Worm (Caenorhabditis elegans) whole organism, young adult: ENCODE measurements around the gene Y116A8C.37.

Experiments used
- B0035.1 ChIP-seq: sonication (generic microtip); optimal IDR thresholded peaks from 2 replicates; lab custom pipeline; 2016; ENCODE audit warnings: missing genetic modification characterization, mild to moderate bottlenecking, missing compliant biosample characterization, missing genotype, missing genetic modification reagents
- C17E4.6 ChIP-seq: fragments of 200-800 bp; sonication (Bioruptor generic); IDR thresholded peaks from 2 replicates; pipeline ENCODE4 v1.3.6; 2022; ENCODE audit warnings: missing genetic modification reagents, missing genetic modification characterization, missing compliant biosample characterization
- D2030.7 ChIP-seq: fragments of 200-800 bp; sonication (Bioruptor generic); IDR thresholded peaks from 2 replicates; pipeline ENCODE4 v1.3.6; 2022; ENCODE audit warnings: missing genetic modification reagents, missing genetic modification characterization, missing compliant biosample characterization
- F33H1.4 ChIP-seq: fragments of 200-800 bp; sonication (Bioruptor generic); IDR thresholded peaks from 2 replicates; pipeline ENCODE4 v1.3.6; 2022; ENCODE audit warnings: missing genetic modification reagents, missing genetic modification characterization, missing compliant biosample characterization
- F49E8.2 ChIP-seq: sonication (generic microtip); optimal IDR thresholded peaks from 3 replicates; lab custom pipeline; 2017; ENCODE audit warnings: missing genetic modification characterization, mild to moderate bottlenecking, missing compliant biosample characterization, antibody characterized with exemption, moderate library complexity; ENCODE audit not compliant: insufficient read depth
- F52B5.7 ChIP-seq: sonication (generic microtip); optimal IDR thresholded peaks from 2 replicates; lab custom pipeline; 2016; ENCODE audit warnings: mild to moderate bottlenecking, missing genetic modification characterization, missing compliant biosample characterization
- F55B11.4 ChIP-seq: sonication (generic microtip); optimal IDR thresholded peaks from 2 replicates; lab custom pipeline; 2016; ENCODE audit warnings: missing compliant biosample characterization, missing genetic modification characterization, borderline replicate concordance; ENCODE audit not compliant: insufficient read depth
- T26A5.8 ChIP-seq: sonication (generic microtip); optimal IDR thresholded peaks from 2 replicates; lab custom pipeline; 2016; ENCODE audit warnings: missing genetic modification characterization, missing compliant biosample characterization
- Y56A3A.18 ChIP-seq: fragments of 200-800 bp; sonication (Bioruptor generic); IDR thresholded peaks from 2 replicates; pipeline ENCODE4 v1.3.6; 2022; ENCODE audit warnings: missing genetic modification reagents, missing genetic modification characterization, missing compliant biosample characterization
- attf-5 ChIP-seq: fragments of 200-800 bp; sonication (Bioruptor generic); optimal IDR thresholded peaks from 2 replicates; lab custom pipeline; 2018; ENCODE audit warnings: mild to moderate bottlenecking, missing genetic modification characterization, missing compliant biosample characterization
- attf-6 ChIP-seq: fragments of 200-800 bp; sonication (Bioruptor generic); IDR thresholded peaks from 2 replicates; pipeline ENCODE4 v1.3.6; 2022; ENCODE audit warnings: missing genetic modification reagents, missing genetic modification characterization, missing compliant biosample characterization
- bed-1 ChIP-seq: fragments of 200-800 bp; sonication (Bioruptor generic); IDR thresholded peaks from 2 replicates; pipeline ENCODE4 v1.3.6; 2022; ENCODE audit warnings: missing genetic modification reagents, missing genetic modification characterization, missing compliant biosample characterization
- bed-2 ChIP-seq: fragments of 200-800 bp; sonication (Bioruptor generic); IDR thresholded peaks from 2 replicates; pipeline ENCODE4 v1.3.6; 2022; ENCODE audit warnings: missing genetic modification reagents, missing genetic modification characterization, missing compliant biosample characterization
- ceh-100 ChIP-seq: fragments of 200-800 bp; sonication (Bioruptor generic); IDR thresholded peaks from 2 replicates; pipeline ENCODE4 v1.3.6; 2022; ENCODE audit warnings: missing genetic modification reagents, missing genetic modification characterization, missing compliant biosample characterization
- ceh-27 ChIP-seq: fragments of 200-800 bp; sonication (Bioruptor generic); optimal IDR thresholded peaks from 2 replicates; lab custom pipeline; 2018; ENCODE audit warnings: mild to moderate bottlenecking, missing genetic modification characterization, moderate library complexity, missing compliant biosample characterization
- ceh-79 ChIP-seq: sonication (generic microtip); optimal IDR thresholded peaks from 2 replicates; lab custom pipeline; 2017; ENCODE audit warnings: mild to moderate bottlenecking, missing genetic modification characterization, missing compliant biosample characterization
- ceh-91 ChIP-seq: fragments of 200-800 bp; sonication (Bioruptor generic); IDR thresholded peaks from 2 replicates; pipeline ENCODE4 v1.3.6; 2022; ENCODE audit warnings: missing genetic modification reagents, missing genetic modification characterization, missing compliant biosample characterization
- dox-1 ChIP-seq: fragments of 200-800 bp; sonication (Bioruptor generic); IDR thresholded peaks from 2 replicates; pipeline ENCODE4 v1.3.6; 2022; ENCODE audit warnings: missing genetic modification reagents, missing genetic modification characterization, missing compliant biosample characterization
- efl-1 ChIP-seq: fragments of 150-350 bp; optimal IDR thresholded peaks from 2 replicates; lab custom pipeline; 2014; ENCODE audit warnings: missing biosample characterization, missing genetic modification reagents, missing genetic modification characterization
- egl-18 ChIP-seq: fragments of 200-800 bp; sonication (Bioruptor generic); IDR thresholded peaks from 2 replicates; pipeline ENCODE4 v1.3.6; 2022; ENCODE audit warnings: missing genetic modification reagents, missing genetic modification characterization, missing compliant biosample characterization
- egrh-3 ChIP-seq: fragments of 200-800 bp; sonication (Bioruptor generic); IDR thresholded peaks from 2 replicates; pipeline ENCODE4 v1.3.6; 2022; ENCODE audit warnings: missing genetic modification reagents, missing genetic modification characterization, missing compliant biosample characterization
- hlh-12 ChIP-seq: sonication (generic microtip); optimal IDR thresholded peaks from 2 replicates; lab custom pipeline; 2016; ENCODE audit warnings: missing genetic modification characterization, missing compliant biosample characterization
- hmg-1.2 ChIP-seq: fragments of 200-800 bp; sonication (Bioruptor generic); IDR thresholded peaks from 2 replicates; pipeline ENCODE4 v1.3.6; 2022; ENCODE audit warnings: missing genetic modification reagents, missing genetic modification characterization, missing compliant biosample characterization
- hrde-1 ChIP-seq: sonication (generic microtip); optimal IDR thresholded peaks from 2 replicates; lab custom pipeline; 2016; ENCODE audit warnings: missing genetic modification characterization, mild to moderate bottlenecking, missing compliant biosample characterization, moderate library complexity, missing genotype, missing genetic modification reagents, borderline replicate concordance
- hsf-1 ChIP-seq: fragments of 200-800 bp; sonication (Bioruptor generic); IDR thresholded peaks from 2 replicates; pipeline ENCODE4 v1.3.6; 2022; ENCODE audit warnings: missing genetic modification reagents, missing genetic modification characterization, missing compliant biosample characterization
- lin-26 ChIP-seq: fragments of 200-800 bp; sonication (Bioruptor generic); IDR thresholded peaks from 2 replicates; pipeline ENCODE4 v1.3.6; 2022; ENCODE audit warnings: missing genetic modification reagents, missing genetic modification characterization, missing compliant biosample characterization
- madf-10 ChIP-seq: sonication (generic microtip); optimal IDR thresholded peaks from 2 replicates; lab custom pipeline; 2016; ENCODE audit warnings: mild to moderate bottlenecking, missing genetic modification characterization, missing compliant biosample characterization
- madf-3 ChIP-seq: fragments of 200-800 bp; sonication (Bioruptor generic); IDR thresholded peaks from 2 replicates; pipeline ENCODE4 v1.3.6; 2022; ENCODE audit warnings: missing genetic modification reagents, missing genetic modification characterization, missing compliant biosample characterization
- mcd-1 ChIP-seq: fragments of 200-800 bp; sonication (Bioruptor generic); IDR thresholded peaks from 2 replicates; pipeline ENCODE4 v1.3.6; 2022; ENCODE audit warnings: missing genetic modification reagents, missing genetic modification characterization, missing compliant biosample characterization
- mxl-1 ChIP-seq: sonication (generic microtip); optimal IDR thresholded peaks from 2 replicates; lab custom pipeline; 2016; ENCODE audit warnings: missing genetic modification characterization, missing compliant biosample characterization
- nhr-120 ChIP-seq: fragments of 200-800 bp; sonication (Bioruptor generic); IDR thresholded peaks from 2 replicates; pipeline ENCODE4 v1.3.6; 2022; ENCODE audit warnings: missing genetic modification characterization, missing compliant biosample characterization
- nhr-27 ChIP-seq: fragments of 200-800 bp; sonication (Bioruptor generic); optimal IDR thresholded peaks from 2 replicates; lab custom pipeline; 2018; ENCODE audit warnings: mild to moderate bottlenecking, missing genetic modification characterization, moderate library complexity, missing compliant biosample characterization
- pbrm-1 ChIP-seq: fragments of 200-800 bp; sonication (Bioruptor generic); IDR thresholded peaks from 2 replicates; pipeline ENCODE4 v1.3.6; 2022; ENCODE audit warnings: missing genetic modification reagents, missing genetic modification characterization, missing compliant biosample characterization
- pha-4 ChIP-seq: fragments of 150-350 bp; sonication (generic microtip); optimal IDR thresholded peaks from 2 replicates; lab custom pipeline; 2014; ENCODE audit warnings: missing biosample characterization, missing genetic modification reagents, missing genetic modification characterization
- rec-8 ChIP-seq, 2 experiments: sonication (generic microtip); optimal IDR thresholded peaks; 2 replicates each; lab custom pipeline; 2016; ENCODE audit warnings: mild to moderate bottlenecking in 2 of 2, missing genetic modification characterization in 2 of 2, missing genetic modification reagents in 2 of 2, missing genotype in 2 of 2, missing biosample characterization in 1 of 2, missing compliant biosample characterization in 1 of 2, moderate library complexity in 1 of 2
- repo-1 ChIP-seq: sonication (generic microtip); optimal IDR thresholded peaks from 2 replicates; lab custom pipeline; 2017; ENCODE audit warnings: mild to moderate bottlenecking, missing genetic modification characterization, missing compliant biosample characterization
- rpc-1 ChIP-seq, 2 experiments: fragments of 150-350 bp in 1 of 2; sonication (generic microtip) in 1 of 2; optimal IDR thresholded peaks; 2 replicates each; lab custom pipeline; 2014 to 2018; ENCODE audit warnings: missing biosample characterization in 1 of 2, missing genetic modification characterization in 1 of 2, missing genetic modification reagents in 1 of 2, missing genotype in 1 of 2
- sea-2 ChIP-seq: fragments of 200-800 bp; sonication (Bioruptor generic); IDR thresholded peaks from 2 replicates; pipeline ENCODE4 v1.3.6; 2022; ENCODE audit warnings: missing genetic modification characterization, missing compliant biosample characterization
- snpc-1.3 ChIP-seq: sonication (generic microtip); optimal IDR thresholded peaks from 2 replicates; lab custom pipeline; 2017; ENCODE audit warnings: missing genetic modification characterization, mild to moderate bottlenecking, missing compliant biosample characterization, antibody characterized with exemption, moderate library complexity, missing genotype, missing genetic modification reagents; ENCODE audit not compliant: insufficient read depth
- snpc-4 ChIP-seq, 5 experiments: fragments of 150-350 bp in 1 of 5; sonication (generic microtip) in 4 of 5; optimal IDR thresholded peaks; 2 replicates each; lab custom pipeline; 2014 to 2018; ENCODE audit warnings: missing genetic modification characterization in 5 of 5, missing biosample characterization in 3 of 5, antibody characterized with exemption in 2 of 5, mild to moderate bottlenecking in 2 of 5, missing compliant biosample characterization in 2 of 5, missing genotype in 2 of 5, moderate library complexity in 2 of 5, missing genetic modification reagents in 1 of 5
- unc-62 ChIP-seq: fragments of 150-350 bp; optimal IDR thresholded peaks from 2 replicates; lab custom pipeline; 2014; ENCODE audit warnings: missing biosample characterization, missing genetic modification reagents, missing genetic modification characterization
- xnd-1 ChIP-seq: sonication (generic microtip); optimal IDR thresholded peaks from 2 replicates; lab custom pipeline; 2016; ENCODE audit warnings: missing genotype, missing genetic modification reagents, missing genetic modification characterization, missing compliant biosample characterization
- zfh-2 ChIP-seq: fragments of 200-800 bp; sonication (Bioruptor generic); conservative IDR thresholded peaks from 2 replicates; pipeline ENCODE4 v1.3.6; 2022; ENCODE audit warnings: missing genetic modification reagents, missing genetic modification characterization, missing compliant biosample characterization
- ztf-28 ChIP-seq: fragments of 200-800 bp; sonication (Bioruptor generic); IDR thresholded peaks from 2 replicates; pipeline ENCODE4 v1.3.6; 2022; ENCODE audit warnings: missing genetic modification reagents, missing genetic modification characterization, missing compliant biosample characterization

Gene Y116A8C.37

ce11 chrIV:17118987-17119732 lies 11.8 kb downstream of the Y116A8C.37 start, which contains the start of gene itsn-1:
itsn-1 (plus strand) TSS chrIV:17119682.
- TF ChIP-seq hlh-12 (tag; lab: Kevin White, UChicago) (no peak), rec-8 (tag; optimal IDR thresholded peaks at IDR 0.05; lab: Kevin White, UChicago) (peak in 1 of 2 experiments; percentile 8), zfh-2 (GFP tag; lab: Robert Waterston, UW) (peak; percentile 70; the same call in 1 of the 2 replicates), mcd-1 (GFP tag; lab: Robert Waterston, UW) (0 out of 2 replicates have a peak, but pooled peaks have one; percentile 31), lin-26 (GFP tag; lab: Robert Waterston, UW) (no peak), madf-10 (no peak), F33H1.4 (0 out of 2 replicates have a peak, but pooled peaks have one; percentile 16), egrh-3 (peak; percentile 83; the same call in 1 of the 2 replicates), bed-1 (GFP tag; lab: Robert Waterston, UW) (no peak), F49E8.2 (peak; percentile 7), efl-1 (GFP tag; lab: Kevin White, UChicago) (no peak), rpc-1 (optimal IDR thresholded peaks at IDR 0.05; lab: Kevin White, UChicago) (no peak), rpc-1 (tag; optimal IDR thresholded peaks at IDR 0.05; lab: Kevin White, UChicago) (no peak), dox-1 (peak; percentile 46; the same call in 1 of the 2 replicates), bed-2 (GFP tag; lab: Robert Waterston, UW) (no peak), ztf-28 (GFP tag; lab: Robert Waterston, UW) (0 out of 2 replicates have a peak, but pooled peaks have one; percentile 5), snpc-4 (GFP tag; optimal IDR thresholded peaks at IDR 0.05; lab: Kevin White, UChicago) (no peak), snpc-4 (tag; optimal IDR thresholded peaks at IDR 0.05; lab: Kevin White, UChicago) (peak in 1 of 4 experiments; percentile 57), F52B5.7 (no peak), C17E4.6 (GFP tag; lab: Robert Waterston, UW) (peak; percentile 6; the same call in 1 of the 2 replicates), attf-6 (GFP tag; lab: Robert Waterston, UW) (peak; percentile 62; the same call in 1 of the 2 replicates), hsf-1 (GFP tag; lab: Robert Waterston, UW) (no peak), madf-3 (GFP tag; lab: Robert Waterston, UW) (peak; percentile 94), mxl-1 (tag; lab: Kevin White, UChicago) (no peak), B0035.1 (tag; lab: Kevin White, UChicago) (no peak), ceh-79 (tag; lab: Kevin White, UChicago) (no peak), hrde-1 (tag; lab: Kevin White, UChicago) (no peak)
- TF ChIP-seq, all 124 proteins: peak for 12

ce11 chrIV:17118585-17118984 lies 12.3 kb downstream of the Y116A8C.37 start, which contains the start of gene uaf-2:
uaf-2 (minus strand) TSS chrIV:17118767.
- TF ChIP-seq ceh-100 (GFP tag; lab: Robert Waterston, UW) (peak; percentile 63), T26A5.8 (no peak), F49E8.2 (no peak), ceh-91 (no peak), pbrm-1 (GFP tag; lab: Robert Waterston, UW) (no peak), snpc-4 (GFP tag; optimal IDR thresholded peaks at IDR 0.05; lab: Kevin White, UChicago) (no peak), snpc-4 (tag; optimal IDR thresholded peaks at IDR 0.05; lab: Kevin White, UChicago) (peak in 3 of 4 experiments; percentile 14 to 45 (median 24)), unc-62 (GFP tag; lab: Kevin White, UChicago) (no peak), dox-1 (no peak), xnd-1 (tag; lab: Kevin White, UChicago) (no peak), repo-1 (no peak), egrh-3 (no peak), pha-4 (no peak), Y56A3A.18 (GFP tag; lab: Robert Waterston, UW) (no peak), F55B11.4 (tag; lab: Kevin White, UChicago) (no peak), ceh-27 (no peak), egl-18 (GFP tag; lab: Robert Waterston, UW) (no peak), nhr-27 (tag; lab: Kevin White, UChicago) (no peak), snpc-1.3 (peak; percentile 4), nhr-120 (GFP tag; lab: Robert Waterston, UW) (no peak), hmg-1.2 (0 out of 2 replicates have a peak, but pooled peaks have one; percentile 21), D2030.7 (GFP tag; lab: Robert Waterston, UW) (0 out of 2 replicates have a peak, but pooled peaks have one; percentile 10), sea-2 (GFP tag; lab: Robert Waterston, UW) (no peak), attf-5 (GFP tag; lab: Kevin White, UChicago) (peak; percentile 56)
